Fruit fly (Drosophila melanogaster): ENCODE data around the gene CG11294.

Gene CG11294

dm6 chrX:8669434-8669833 lies 24.0 kb downstream of the CG11294 start (continued):
- TF ChIP-seq eg (GFP tag; IDR thresholded peaks at IDR 0.05) (no peak), CG11902 (GFP tag; optimal IDR thresholded peaks at IDR 0.05) (no peak), CG1621 (tag; optimal IDR thresholded peaks at IDR 0.05) (no peak), fd59A (GFP tag; optimal IDR thresholded peaks at IDR 0.05) (no peak), CG11762 (GFP tag; optimal IDR thresholded peaks at IDR 0.05; ENCODE audit: insufficient read depth) (no peak), Blimp-1 (GFP tag; optimal IDR thresholded peaks at IDR 0.05) (no peak), Lpt (GFP tag; optimal IDR thresholded peaks at IDR 0.05) (no peak), CG7368 (GFP tag; optimal IDR thresholded peaks at IDR 0.05) (no peak), acj6 (GFP tag; optimal IDR thresholded peaks at IDR 0.05) (no peak), OdsH (GFP tag; optimal IDR thresholded peaks at IDR 0.05) (no peak), CG6792 (GFP tag; optimal IDR thresholded peaks at IDR 0.05) (no peak), vri (GFP tag; optimal IDR thresholded peaks at IDR 0.05) (no peak), Eip75B (GFP tag; optimal IDR thresholded peaks at IDR 0.05) (peak; percentile 7), CG15336 (GFP tag; IDR thresholded peaks at IDR 0.05) (no peak), Hr38 (GFP tag; optimal IDR thresholded peaks at IDR 0.05) (no peak), topi (GFP tag; optimal IDR thresholded peaks at IDR 0.05) (peak; percentile 10), Ets96B (tag; optimal IDR thresholded peaks at IDR 0.05) (peak; percentile 3), dsx (GFP tag; optimal IDR thresholded peaks at IDR 0.05; ENCODE audit: poor library complexity, severe bottlenecking) (no peak), achi (GFP tag; optimal IDR thresholded peaks at IDR 0.05) (no peak), CG32006 (GFP tag; optimal IDR thresholded peaks at IDR 0.05) (no peak), CG6276 (GFP tag; optimal IDR thresholded peaks at IDR 0.05) (no peak), spab (GFP tag; optimal IDR thresholded peaks at IDR 0.05) (no peak), CG11294 (GFP tag; IDR thresholded peaks at IDR 0.05) (no peak), CG10631 (GFP tag; optimal IDR thresholded peaks at IDR 0.05) (no peak), Smox (GFP tag; optimal IDR thresholded peaks at IDR 0.05) (peak; percentile 21)

dm6 chrX:8667709-8668108 lies 25.7 kb downstream of the CG11294 start:
- peak; percentile 6 for TF ChIP-seq achi (GFP tag; optimal IDR thresholded peaks at IDR 0.05)
- TF ChIP-seq CG6808 (GFP tag; optimal IDR thresholded peaks at IDR 0.05): no peak
- TF ChIP-seq Lpt (GFP tag; optimal IDR thresholded peaks at IDR 0.05): no peak
- peak; percentile 56 for TF ChIP-seq cyc (GFP tag; optimal IDR thresholded peaks at IDR 0.05)
- TF ChIP-seq esn (GFP tag; optimal IDR thresholded peaks at IDR 0.05): peak; percentile 57
- TF ChIP-seq topi (GFP tag; optimal IDR thresholded peaks at IDR 0.05): peak; percentile 64
- TF ChIP-seq Ets21C (GFP tag; optimal IDR thresholded peaks at IDR 0.05): peak; percentile 42
- TF ChIP-seq net (GFP tag; optimal IDR thresholded peaks at IDR 0.05): no peak
- 0 out of 3 replicates have a peak, but pooled peaks have one; percentile 22 for TF ChIP-seq CG6163 (GFP tag; IDR thresholded peaks at IDR 0.05)
- no peak for TF ChIP-seq OdsH (GFP tag; optimal IDR thresholded peaks at IDR 0.05)
- TF ChIP-seq svp (GFP tag): peak; percentile 87
- peak; percentile 58 for TF ChIP-seq Met (GFP tag; optimal IDR thresholded peaks at IDR 0.05)
- peak; percentile 56 for TF ChIP-seq Smox (GFP tag; optimal IDR thresholded peaks at IDR 0.05)
- no peak for TF ChIP-seq CG11294 (GFP tag; IDR thresholded peaks at IDR 0.05)
- peak; percentile 25 for TF ChIP-seq acj6 (GFP tag; optimal IDR thresholded peaks at IDR 0.05)
- no peak for TF ChIP-seq CG1621 (tag; optimal IDR thresholded peaks at IDR 0.05)
- peak; percentile 42 for TF ChIP-seq vri (GFP tag; optimal IDR thresholded peaks at IDR 0.05)
- TF ChIP-seq Eip75B (GFP tag; optimal IDR thresholded peaks at IDR 0.05): peak; percentile 3
- no peak for TF ChIP-seq ss (GFP tag; optimal IDR thresholded peaks at IDR 0.05)
- peak; percentile 3 for TF ChIP-seq CG3919 (GFP tag; optimal IDR thresholded peaks at IDR 0.05)
- TF ChIP-seq fkh (GFP tag; optimal IDR thresholded peaks at IDR 0.05): no peak
- no peak for TF ChIP-seq CG11902 (GFP tag; optimal IDR thresholded peaks at IDR 0.05)
- no peak for TF ChIP-seq Sox15 (GFP tag; optimal IDR thresholded peaks at IDR 0.05)
- TF ChIP-seq Sox102F (GFP tag; optimal IDR thresholded peaks at IDR 0.05): peak; percentile 69
- TF ChIP-seq lz (GFP tag; optimal IDR thresholded peaks at IDR 0.05): peak; percentile 64
- no peak for TF ChIP-seq CG11762 (GFP tag; optimal IDR thresholded peaks at IDR 0.05; ENCODE audit: insufficient read depth)
- TF ChIP-seq CG16779 (tag; optimal IDR thresholded peaks at IDR 0.05): no peak
- TF ChIP-seq Gug (GFP tag; IDR thresholded peaks at IDR 0.05): no peak
- TF ChIP-seq Eip93F (GFP tag; optimal IDR thresholded peaks at IDR 0.05): peak; percentile 31
- no peak for TF ChIP-seq spab (GFP tag; optimal IDR thresholded peaks at IDR 0.05)
- TF ChIP-seq CG31627 (GFP tag; optimal IDR thresholded peaks at IDR 0.05): peak; percentile 61
- TF ChIP-seq Hr39 (GFP tag; optimal IDR thresholded peaks at IDR 0.05): peak; percentile 72
- TF ChIP-seq salr (GFP tag; optimal IDR thresholded peaks at IDR 0.05): no peak
- TF ChIP-seq dac (GFP tag; optimal IDR thresholded peaks at IDR 0.05): no peak
- TF ChIP-seq Hr38 (GFP tag; optimal IDR thresholded peaks at IDR 0.05): no peak
- TF ChIP-seq Eip78C (GFP tag): peak; percentile 83
- no peak for TF ChIP-seq CG10631 (GFP tag; optimal IDR thresholded peaks at IDR 0.05)
- TF ChIP-seq CG6792 (GFP tag; optimal IDR thresholded peaks at IDR 0.05): peak; percentile 21
- TF ChIP-seq CG32006 (GFP tag; optimal IDR thresholded peaks at IDR 0.05): no peak
- TF ChIP-seq fd59A (GFP tag; optimal IDR thresholded peaks at IDR 0.05): no peak
- TF ChIP-seq Sox14 (GFP tag; optimal IDR thresholded peaks at IDR 0.05): peak; percentile 34

All from whole organism, prepupa.